Worm (Caenorhabditis elegans): ENCODE data around the gene pen-2.

Gene pen-2

DNA sequence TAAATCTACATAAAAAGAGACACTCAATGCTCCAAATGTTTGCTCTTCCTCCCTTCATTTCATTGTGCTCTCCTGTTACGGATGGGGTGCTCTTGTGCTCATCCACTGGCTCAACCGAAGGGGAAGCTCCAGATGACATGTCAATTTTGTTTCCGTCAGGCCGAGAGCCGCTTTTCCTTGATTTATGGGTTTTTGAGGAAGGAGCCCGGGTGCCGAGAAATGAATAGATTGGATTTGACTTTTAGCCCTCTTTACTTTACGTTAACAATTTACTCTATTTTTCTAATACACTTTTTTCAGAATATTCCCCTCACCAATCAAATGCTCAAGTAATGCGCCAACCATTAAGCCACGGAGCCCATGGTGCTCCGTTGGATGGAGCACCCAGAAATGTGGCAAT is 17.0 kb downstream of the pen-2 start, which contains the start of gene T28D6.4:
TSS of gene T28D6.4 (plus strand) at position 301 of the 400 bp plus-strand sequence.
- no peak for TF ChIP-seq F13H6.1 (tag; optimal IDR thresholded peaks at IDR 0.05)
- TF ChIP-seq aly-2 (tag; optimal IDR thresholded peaks at IDR 0.05): no peak
- TF ChIP-seq blmp-1 (tag; optimal IDR thresholded peaks at IDR 0.05; ENCODE audit: insufficient read depth): no peak
- TF ChIP-seq nhr-129 (tag; optimal IDR thresholded peaks at IDR 0.05): no peak
- TF ChIP-seq nhr-11 (tag; optimal IDR thresholded peaks at IDR 0.05): no peak
- TF ChIP-seq sem-4 (tag; optimal IDR thresholded peaks at IDR 0.05): no peak
- no peak for TF ChIP-seq nhr-25 (tag; optimal IDR thresholded peaks at IDR 0.05)
- no peak for TF ChIP-seq C34F6.9 (tag; optimal IDR thresholded peaks at IDR 0.05)
- TF ChIP-seq Y55F3AM.14 (GFP tag; optimal IDR thresholded peaks at IDR 0.05): no peak
- no peak for TF ChIP-seq nhr-237 (tag; optimal IDR thresholded peaks at IDR 0.05)
- no peak for TF ChIP-seq lin-39 (tag; optimal IDR thresholded peaks at IDR 0.05)
- no peak for TF ChIP-seq unc-39 (tag; optimal IDR thresholded peaks at IDR 0.05)
- no peak for TF ChIP-seq elt-1 (tag; optimal IDR thresholded peaks at IDR 0.05)
- no peak for TF ChIP-seq R02D3.7 (tag; optimal IDR thresholded peaks at IDR 0.05)
- TF ChIP-seq nhr-6 (tag; optimal IDR thresholded peaks at IDR 0.05): no peak
- TF ChIP-seq ama-1 (optimal IDR thresholded peaks at IDR 0.05): no peak

DNA sequence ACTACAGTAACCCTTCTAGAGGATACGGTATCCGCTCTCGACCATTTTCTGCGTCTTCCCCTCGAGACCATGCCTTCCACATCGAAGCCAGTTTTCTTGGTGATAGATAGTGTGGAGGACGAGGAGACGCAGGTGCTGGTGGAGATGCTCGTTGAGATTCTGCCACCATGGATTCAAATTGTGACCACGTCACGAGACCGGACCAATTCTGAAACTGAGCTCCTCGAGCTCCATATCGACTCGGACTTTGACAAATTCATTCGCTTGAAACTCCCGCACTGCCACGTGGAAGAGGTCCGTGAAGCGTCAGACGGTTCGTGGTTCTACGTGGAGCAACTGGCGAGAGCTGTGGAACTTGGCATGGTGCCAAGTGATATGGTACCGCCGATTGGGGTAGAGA is 18.3 kb downstream of the pen-2 start:
- no peak for TF ChIP-seq snpc-4 (tag; optimal IDR thresholded peaks at IDR 0.05)
- TF ChIP-seq fos-1 (tag; optimal IDR thresholded peaks at IDR 0.05): no peak
- no peak for TF ChIP-seq nhr-6 (tag; optimal IDR thresholded peaks at IDR 0.05)
- no peak for TF ChIP-seq nhr-11 (tag; optimal IDR thresholded peaks at IDR 0.05)
- no peak for TF ChIP-seq sma-9 (GFP tag; optimal IDR thresholded peaks at IDR 0.05)
- no peak for TF ChIP-seq sma-9 (tag; optimal IDR thresholded peaks at IDR 0.05)
- TF ChIP-seq elt-3 (tag; optimal IDR thresholded peaks at IDR 0.05): no peak
- no peak for TF ChIP-seq nhr-129 (tag; optimal IDR thresholded peaks at IDR 0.05)
- no peak for TF ChIP-seq mbf-1 (tag; optimal IDR thresholded peaks at IDR 0.05)
- TF ChIP-seq Y55F3AM.14 (GFP tag; optimal IDR thresholded peaks at IDR 0.05): no peak
- TF ChIP-seq alr-1 (tag; optimal IDR thresholded peaks at IDR 0.05): no peak

DNA sequence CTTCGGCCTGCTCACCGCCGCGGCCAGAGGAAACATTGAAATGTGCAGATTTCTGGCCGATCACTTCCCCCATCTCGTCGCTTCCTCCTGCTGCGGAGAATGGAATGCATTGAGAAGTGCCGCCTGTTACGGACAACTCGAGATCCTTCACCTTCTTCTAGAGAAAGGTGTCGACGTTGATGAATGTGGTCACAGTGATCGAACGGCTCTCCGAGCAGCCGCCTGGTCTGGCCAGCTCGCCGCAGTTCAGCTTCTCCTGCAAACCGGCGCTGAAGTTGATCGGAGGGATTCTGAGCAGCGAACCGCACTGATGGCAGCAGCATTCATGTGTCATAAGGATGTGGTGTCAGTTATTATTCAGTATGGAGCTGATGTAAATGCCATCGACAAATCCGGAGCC is 19.8 kb downstream of the pen-2 start:
- TF ChIP-seq nhr-21 (tag; optimal IDR thresholded peaks at IDR 0.05): no peak
- no peak for TF ChIP-seq ceh-16 (tag; optimal IDR thresholded peaks at IDR 0.05)
- TF ChIP-seq mab-5 (tag; optimal IDR thresholded peaks at IDR 0.05): no peak
- no peak for TF ChIP-seq nhr-129 (tag; optimal IDR thresholded peaks at IDR 0.05)

DNA sequence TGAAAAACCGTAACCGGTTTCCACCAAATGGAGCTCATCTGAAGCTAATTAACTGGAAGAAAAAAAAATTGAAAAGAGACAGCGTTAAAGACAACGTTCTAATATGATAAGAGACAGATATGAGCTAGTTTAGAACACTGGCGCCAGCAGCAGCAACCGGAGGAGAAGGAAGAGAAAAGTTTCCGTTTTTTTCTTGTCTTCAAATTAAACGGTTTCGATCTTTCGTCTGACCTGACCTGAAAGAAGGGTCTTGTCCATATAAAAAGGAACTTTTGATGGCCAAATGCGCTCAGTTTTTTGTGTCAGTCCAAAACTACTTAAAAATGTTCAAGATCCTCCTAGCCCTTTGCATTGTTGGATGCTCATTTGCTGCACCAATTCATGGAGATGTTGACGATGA is 23.3 kb downstream of the pen-2 start, which contains the start of gene T28D6.3:
TSS of gene T28D6.3 (plus strand) at position 301 of the 400 bp plus-strand sequence.
- TF ChIP-seq ztf-4 (tag; optimal IDR thresholded peaks at IDR 0.05) (no peak), unc-62 (GFP tag; optimal IDR thresholded peaks at IDR 0.05) (no peak), skn-1 (tag; optimal IDR thresholded peaks at IDR 0.05) (no peak), alr-1 (tag; optimal IDR thresholded peaks at IDR 0.05) (no peak), lin-11 (tag; optimal IDR thresholded peaks at IDR 0.05) (no peak), mbf-1 (tag; optimal IDR thresholded peaks at IDR 0.05) (no peak)

DNA sequence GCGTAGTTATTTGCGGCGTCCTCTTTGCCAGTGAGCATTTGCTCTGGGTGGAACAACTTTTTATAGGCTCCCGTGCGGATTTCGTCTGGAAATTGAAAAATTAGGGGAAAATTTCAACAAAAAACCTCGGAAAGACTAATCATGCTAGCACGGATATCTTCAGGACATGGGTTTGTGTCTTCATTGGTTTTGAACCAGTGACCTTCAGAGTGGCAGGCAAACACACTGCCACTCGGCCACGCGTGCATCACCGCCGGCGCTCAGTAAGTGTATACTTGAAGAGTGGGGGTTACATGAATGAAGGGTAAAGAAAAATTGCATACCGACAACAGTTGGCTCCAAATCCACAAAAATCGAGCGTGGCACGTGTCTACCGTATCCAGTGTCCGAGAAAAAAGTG is 28.1 kb downstream of the pen-2 start:
- TF ChIP-seq snpc-4 (tag; optimal IDR thresholded peaks at IDR 0.05): peak; percentile 44
- TF ChIP-seq peb-1 (tag; optimal IDR thresholded peaks at IDR 0.05): no peak
- TF ChIP-seq nhr-21 (tag; optimal IDR thresholded peaks at IDR 0.05): no peak
- no peak for TF ChIP-seq nhr-10 (tag; optimal IDR thresholded peaks at IDR 0.05)
- no peak for TF ChIP-seq ceh-16 (tag; optimal IDR thresholded peaks at IDR 0.05)
- TF ChIP-seq egl-27 (tag; optimal IDR thresholded peaks at IDR 0.05): peak; percentile 30
- TF ChIP-seq aly-2 (tag; optimal IDR thresholded peaks at IDR 0.05): no peak
- TF ChIP-seq unc-55 (GFP tag; optimal IDR thresholded peaks at IDR 0.05): peak; percentile 59
- peak; percentile 21 for TF ChIP-seq C34F6.9 (tag; optimal IDR thresholded peaks at IDR 0.05)
- TF ChIP-seq sem-4 (tag; optimal IDR thresholded peaks at IDR 0.05): no peak
- TF ChIP-seq nhr-12 (tag; optimal IDR thresholded peaks at IDR 0.05): no peak
- no peak for TF ChIP-seq alr-1 (tag; optimal IDR thresholded peaks at IDR 0.05)
- no peak for TF ChIP-seq R02D3.7 (tag; optimal IDR thresholded peaks at IDR 0.05)
- TF ChIP-seq sma-9 (GFP tag; optimal IDR thresholded peaks at IDR 0.05): peak; percentile 56
- TF ChIP-seq sma-9 (tag; optimal IDR thresholded peaks at IDR 0.05): no peak
- TF ChIP-seq blmp-1 (tag; optimal IDR thresholded peaks at IDR 0.05; ENCODE audit: insufficient read depth): no peak
- peak; percentile 38 for TF ChIP-seq lin-11 (tag; optimal IDR thresholded peaks at IDR 0.05)
- TF ChIP-seq lin-39 (tag; optimal IDR thresholded peaks at IDR 0.05): no peak
- TF ChIP-seq fos-1 (tag; optimal IDR thresholded peaks at IDR 0.05): peak; percentile 21
- peak in 1 of 2 experiments; percentile 34 for TF ChIP-seq lsy-2 (tag; optimal IDR thresholded peaks at IDR 0.05)
- TF ChIP-seq unc-62 (GFP tag; optimal IDR thresholded peaks at IDR 0.05): no peak
- no peak for TF ChIP-seq nhr-6 (tag; optimal IDR thresholded peaks at IDR 0.05)
- peak; percentile 48 for TF ChIP-seq Y55F3AM.14 (GFP tag; optimal IDR thresholded peaks at IDR 0.05)
- no peak for TF ChIP-seq dmd-4 (tag; optimal IDR thresholded peaks at IDR 0.05)
- no peak for TF ChIP-seq nhr-11 (tag; optimal IDR thresholded peaks at IDR 0.05)
- 0 out of 2 replicates have a peak, but pooled peaks have one; percentile 64 for TF ChIP-seq ztf-1 (GFP tag; conservative IDR thresholded peaks at IDR 0.05)
- peak; percentile 20 for TF ChIP-seq zag-1 (tag; optimal IDR thresholded peaks at IDR 0.05)
- TF ChIP-seq gmeb-1 (tag; optimal IDR thresholded peaks at IDR 0.05): peak; percentile 4
- no peak for TF ChIP-seq mbf-1 (tag; optimal IDR thresholded peaks at IDR 0.05)
- TF ChIP-seq nhr-77 (tag; optimal IDR thresholded peaks at IDR 0.05): no peak
- no peak for TF ChIP-seq ztf-4 (tag; optimal IDR thresholded peaks at IDR 0.05)
- TF ChIP-seq nhr-25 (tag; optimal IDR thresholded peaks at IDR 0.05): no peak
- TF ChIP-seq ZK546.5 (tag; optimal IDR thresholded peaks at IDR 0.05): no peak
- TF ChIP-seq sma-3 (GFP tag; optimal IDR thresholded peaks at IDR 0.05): peak; percentile 50

Measured in whole organism, L2 larva.